Worm (Caenorhabditis elegans) whole organism, L4/young adult: ENCODE results near the gene ZK354.9.
"Not testable (repeated sequence)": the region's sequence is repeated elsewhere in the genome, so short reads cannot be mapped to it uniquely, and the experiment has no call there.

Experiments
- W03F9.2 ChIP-seq: fragments of 150-350 bp; optimal IDR thresholded peaks from 2 replicates; lab custom pipeline; 2014; ENCODE audit warnings: missing biosample characterization, missing genetic modification characterization
- dao-5 ChIP-seq: sonication (generic microtip); optimal IDR thresholded peaks from 2 replicates; lab custom pipeline; 2016; ENCODE audit warnings: missing genotype, missing genetic modification characterization, moderate library complexity, missing compliant biosample characterization
- him-1 ChIP-seq: sonication (generic microtip); optimal IDR thresholded peaks from 2 replicates; lab custom pipeline; 2016; ENCODE audit warnings: missing genotype, missing genetic modification reagents, missing genetic modification characterization, missing compliant biosample characterization

ZK354.9 gene

ce11 chrIV:5274123-5274581 is 33.8 kb downstream of the ZK354.9 start, which contains the start of gene slfl-4:
TSS of gene slfl-4 (plus strand) at chrIV:5274531.
- no peak for TF ChIP-seq dao-5 (tag; lab: Kevin White, UChicago)
- no peak for TF ChIP-seq him-1 (tag; lab: Kevin White, UChicago)
- TF ChIP-seq W03F9.2 (tag; lab: Kevin White, UChicago) = no peak

ce11 chrIV:5273385-5273784 is 34.6 kb downstream of the ZK354.9 start:
- TF ChIP-seq dao-5 (tag; lab: Kevin White, UChicago) (no peak), him-1 (tag; lab: Kevin White, UChicago) (no peak), W03F9.2 (tag; lab: Kevin White, UChicago) (no peak)

- no peak for TF ChIP-seq him-1 (tag; lab: Kevin White, UChicago)
- no peak for TF ChIP-seq W03F9.2 (tag; lab: Kevin White, UChicago)
- no peak for TF ChIP-seq dao-5 (tag; lab: Kevin White, UChicago)
Measured at ce11 chrIV:5272518-5272917, 35.4 kb downstream of the ZK354.9 start, which contains the start of gene F36H12.3. TSS of gene F36H12.3 (plus strand) at chrIV:5272818.

ce11 chrIV:5268803-5269202 is 39.1 kb downstream of the ZK354.9 start, which contains the start of gene F36H12.4:
TSS of gene F36H12.4 (plus strand) at chrIV:5269103.
- TF ChIP-seq dao-5 (tag; lab: Kevin White, UChicago) (no peak), him-1 (tag; lab: Kevin White, UChicago) (no peak)

ce11 chrIV:5266474-5266873 is 41.5 kb downstream of the ZK354.9 start, which contains the start of gene F36H12.5:
TSS of gene F36H12.5 (plus strand) at chrIV:5266774.
- no peak for TF ChIP-seq him-1 (tag; lab: Kevin White, UChicago)
- no peak for TF ChIP-seq W03F9.2 (tag; lab: Kevin White, UChicago)
- TF ChIP-seq dao-5 (tag; lab: Kevin White, UChicago) = no peak

- TF ChIP-seq him-1, W03F9.2, dao-5 (tag; lab: Kevin White, UChicago): not testable (repeated sequence)
Measured at ce11 chrIV:5260289-5260688, 47.7 kb downstream of the ZK354.9 start, which contains the start of gene msp-19. TSS of gene msp-19 (plus strand) at chrIV:5260589.

ce11 chrIV:5258385-5258784 is 49.6 kb downstream of the ZK354.9 start, which contains the start of gene ttbk-2.1:
TSS of gene ttbk-2.1 (plus strand) at chrIV:5258685.
- TF ChIP-seq W03F9.2, dao-5, him-1 (tag; lab: Kevin White, UChicago): not testable (repeated sequence)

- not testable (repeated sequence) for TF ChIP-seq dao-5, W03F9.2, him-1 (tag; lab: Kevin White, UChicago)
Measured at ce11 chrIV:5256731-5257130, 51.2 kb downstream of the ZK354.9 start, which contains the start of gene F36H12.9. TSS of gene F36H12.9 (plus strand) at chrIV:5257031.
